Worm (Caenorhabditis elegans) whole organism, L1 larva: ENCODE data around the gene Y51A2D.21.

Source experiments
- blmp-1 ChIP-seq: fragments of 150-350 bp; optimal IDR thresholded peaks from 2 replicates; lab custom pipeline; 2014; ENCODE audit warnings: missing biosample characterization, missing genetic modification characterization
- nhr-11 ChIP-seq: fragments of 150-350 bp; optimal IDR thresholded peaks from 2 replicates; lab custom pipeline; 2014; ENCODE audit warnings: missing biosample characterization, missing genetic modification characterization
- zag-1 ChIP-seq: fragments of 150-350 bp; optimal IDR thresholded peaks from 2 replicates; lab custom pipeline; 2014; ENCODE audit warnings: missing biosample characterization, missing genetic modification characterization

DNA sequence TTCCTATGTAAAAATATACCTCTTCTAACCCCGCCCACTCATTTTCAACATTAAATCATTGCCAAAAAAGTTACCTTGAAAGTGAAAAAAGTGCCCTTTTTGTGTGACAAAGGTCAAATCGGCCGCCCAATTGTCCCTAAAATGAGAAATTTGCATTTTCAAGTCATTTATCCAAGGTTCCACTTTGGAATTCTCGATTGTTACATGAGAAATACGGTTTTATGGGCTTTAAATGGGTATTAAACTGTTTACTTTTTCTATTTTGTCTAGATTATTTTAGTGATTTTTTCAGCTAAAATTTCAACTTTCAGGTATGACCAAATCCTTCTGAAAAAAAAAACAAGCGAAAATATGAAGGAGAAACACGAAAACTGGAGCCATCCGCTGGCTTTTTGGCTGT lies 20.8 kb downstream of the Y51A2D.21 start, which contains the start of gene grdn-1:
- TF ChIP-seq blmp-1 (no peak), nhr-11 (tag; lab: Kevin White, UChicago) (no peak), zag-1 (no peak)
